Fruit fly (Drosophila melanogaster): ENCODE measurements around the gene GstO1.

Gene GstO1

dm6 chr3L:8513258-8513657 lies 11.4 kb downstream of the GstO1 start:
- no peak for TF ChIP-seq CG7368 (GFP tag; optimal IDR thresholded peaks at IDR 0.05)
- no peak for TF ChIP-seq CG1621 (tag; optimal IDR thresholded peaks at IDR 0.05)
- TF ChIP-seq fd59A (GFP tag; optimal IDR thresholded peaks at IDR 0.05): no peak
- no peak for TF ChIP-seq CG8119 (GFP tag; IDR thresholded peaks at IDR 0.05)
- TF ChIP-seq net (GFP tag; optimal IDR thresholded peaks at IDR 0.05): no peak
- TF ChIP-seq acj6 (GFP tag; optimal IDR thresholded peaks at IDR 0.05): no peak
- TF ChIP-seq CG10669 (GFP tag; optimal IDR thresholded peaks at IDR 0.05): no peak
- TF ChIP-seq svp (GFP tag): no peak

dm6 chr3L:8512428-8512827 lies 12.2 kb downstream of the GstO1 start, which contains the start of gene CG6765:
Gene CG6765 (plus strand): TSS chr3L:8512767.
- TF ChIP-seq CG32006 (GFP tag; optimal IDR thresholded peaks at IDR 0.05) (no peak), CG9139 (GFP tag; optimal IDR thresholded peaks at IDR 0.05) (no peak), CG31627 (GFP tag; optimal IDR thresholded peaks at IDR 0.05) (no peak), Eip93F (GFP tag; optimal IDR thresholded peaks at IDR 0.05) (no peak), pdm3 (GFP tag; optimal IDR thresholded peaks at IDR 0.05) (no peak), cyc (GFP tag; optimal IDR thresholded peaks at IDR 0.05) (no peak), Eip75B (GFP tag; optimal IDR thresholded peaks at IDR 0.05) (no peak), Eip78C (GFP tag) (no peak), Hr39 (GFP tag; optimal IDR thresholded peaks at IDR 0.05) (no peak), CG4318 (GFP tag; optimal IDR thresholded peaks at IDR 0.05) (no peak), lz (GFP tag; optimal IDR thresholded peaks at IDR 0.05) (no peak)

dm6 chr3L:8509567-8510109 lies 15.0 kb downstream of the GstO1 start, which contains the start of the genes ZC3H3 and Pus7:
Gene ZC3H3 (minus strand): TSS chr3L:8509763.
Gene Pus7 (plus strand): TSS chr3L:8510003.
- TF ChIP-seq CG4318 (GFP tag; optimal IDR thresholded peaks at IDR 0.05) (no peak), Ets21C (GFP tag; optimal IDR thresholded peaks at IDR 0.05) (no peak), lz (GFP tag; optimal IDR thresholded peaks at IDR 0.05) (no peak), CG11762 (GFP tag; optimal IDR thresholded peaks at IDR 0.05; ENCODE audit: insufficient read depth) (no peak), Eip75B (GFP tag; optimal IDR thresholded peaks at IDR 0.05) (no peak), Gug (GFP tag; IDR thresholded peaks at IDR 0.05) (no peak), CG6163 (GFP tag; IDR thresholded peaks at IDR 0.05) (no peak), Lpt (GFP tag; optimal IDR thresholded peaks at IDR 0.05) (no peak), Sox14 (GFP tag; optimal IDR thresholded peaks at IDR 0.05) (peak; percentile 52), CG11294 (GFP tag; IDR thresholded peaks at IDR 0.05) (no peak), fkh (GFP tag; optimal IDR thresholded peaks at IDR 0.05) (peak; percentile 39), svp (GFP tag) (no peak), Blimp-1 (GFP tag; optimal IDR thresholded peaks at IDR 0.05) (no peak), esn (GFP tag; optimal IDR thresholded peaks at IDR 0.05) (peak; percentile 18), dsx (GFP tag; optimal IDR thresholded peaks at IDR 0.05; ENCODE audit: poor library complexity, severe bottlenecking) (peak; percentile 47), acj6 (GFP tag; optimal IDR thresholded peaks at IDR 0.05) (no peak), CG8632 (GFP tag; optimal IDR thresholded peaks at IDR 0.05) (no peak)

DNA sequence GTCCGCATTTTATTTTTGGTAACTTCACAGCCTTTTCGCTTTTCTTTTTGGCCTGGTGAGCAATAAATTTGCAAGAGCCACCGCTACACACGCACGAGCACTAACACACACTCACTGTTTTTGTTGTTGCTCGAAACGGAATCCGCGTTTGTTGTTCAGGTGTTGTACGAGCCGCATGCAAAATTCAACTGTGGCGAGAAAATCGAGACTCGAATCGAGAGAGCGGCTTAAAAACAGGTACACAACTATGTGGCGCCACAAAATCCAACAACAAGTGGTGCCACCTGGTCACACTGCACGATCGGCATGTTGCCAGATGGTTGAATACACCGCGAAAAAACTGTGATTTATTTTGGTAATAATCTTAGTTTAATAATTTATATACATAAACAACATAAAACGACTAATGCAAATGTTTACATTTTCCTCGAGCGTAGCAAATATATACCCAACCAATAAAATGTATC lies 17.7 kb downstream of the GstO1 start, which contains the start of gene CG43163:
Gene CG43163 (minus strand): TSS at position 172 of the 467 bp plus-strand sequence.
- TF ChIP-seq dac (GFP tag; optimal IDR thresholded peaks at IDR 0.05): no peak
- TF ChIP-seq spab (GFP tag; optimal IDR thresholded peaks at IDR 0.05): no peak
- peak; percentile 78 for TF ChIP-seq CG6163 (GFP tag; IDR thresholded peaks at IDR 0.05)
- TF ChIP-seq cyc (GFP tag; optimal IDR thresholded peaks at IDR 0.05): peak; percentile 57
- peak; percentile 16 to 42 for TF ChIP-seq salr (GFP tag; optimal IDR thresholded peaks at IDR 0.05)
- TF ChIP-seq Hr39 (GFP tag; optimal IDR thresholded peaks at IDR 0.05): no peak
- no peak for TF ChIP-seq CG10631 (GFP tag; optimal IDR thresholded peaks at IDR 0.05)
- TF ChIP-seq CG6808 (GFP tag; optimal IDR thresholded peaks at IDR 0.05): no peak
- peak; percentile 60 for TF ChIP-seq CG34406 (GFP tag; optimal IDR thresholded peaks at IDR 0.05)
- no peak for TF ChIP-seq CG3919 (GFP tag; optimal IDR thresholded peaks at IDR 0.05)
- TF ChIP-seq CG4318 (GFP tag; optimal IDR thresholded peaks at IDR 0.05): no peak
- TF ChIP-seq net (GFP tag; optimal IDR thresholded peaks at IDR 0.05): no peak
- TF ChIP-seq pdm3 (GFP tag; optimal IDR thresholded peaks at IDR 0.05): no peak
- TF ChIP-seq CG11762 (GFP tag; optimal IDR thresholded peaks at IDR 0.05; ENCODE audit: insufficient read depth): peak; percentile 38
- TF ChIP-seq CG6854 (GFP tag; optimal IDR thresholded peaks at IDR 0.05): peak; percentile 6
- peak; percentile 67 for TF ChIP-seq achi (GFP tag; optimal IDR thresholded peaks at IDR 0.05)
- peak; percentile 78 for TF ChIP-seq esn (GFP tag; optimal IDR thresholded peaks at IDR 0.05)
- TF ChIP-seq Hr38 (GFP tag; optimal IDR thresholded peaks at IDR 0.05): no peak
- TF ChIP-seq CG8119 (GFP tag; IDR thresholded peaks at IDR 0.05): peak; percentile 71; the same call in 2 of the 3 replicates
- TF ChIP-seq vri (GFP tag; optimal IDR thresholded peaks at IDR 0.05): no peak
- TF ChIP-seq svp (GFP tag): no peak
- TF ChIP-seq CG11294 (GFP tag; IDR thresholded peaks at IDR 0.05): no peak; the same call in 1 of the 2 replicates
- TF ChIP-seq Eip93F (GFP tag; optimal IDR thresholded peaks at IDR 0.05): no peak
- peak; percentile 56 for TF ChIP-seq CG6792 (GFP tag; optimal IDR thresholded peaks at IDR 0.05)
- no peak for TF ChIP-seq CG6276 (GFP tag; optimal IDR thresholded peaks at IDR 0.05)
- TF ChIP-seq Ets21C (GFP tag; optimal IDR thresholded peaks at IDR 0.05): no peak
- TF ChIP-seq acj6 (GFP tag; optimal IDR thresholded peaks at IDR 0.05): no peak

Measured in whole organism, prepupa.